Worm (Caenorhabditis elegans) whole organism, L1 larva: ENCODE data around the gene T08A11.1.

Experiments
- C04F5.9 ChIP-seq: sonication (generic microtip); optimal IDR thresholded peaks from 2 replicates; lab custom pipeline; 2016; ENCODE audit warnings: missing genetic modification characterization, missing compliant biosample characterization
- C16A3.4 ChIP-seq: fragments of 150-350 bp; optimal IDR thresholded peaks from 2 replicates; lab custom pipeline; 2014; ENCODE audit warnings: missing biosample characterization, missing genetic modification characterization
- C34B4.2 ChIP-seq: sonication (generic microtip); optimal IDR thresholded peaks from 2 replicates; lab custom pipeline; 2017; ENCODE audit warnings: mild to moderate bottlenecking, missing genetic modification characterization, missing compliant biosample characterization
- Y116A8C.19 ChIP-seq: sonication (generic microtip); optimal IDR thresholded peaks from 2 replicates; lab custom pipeline; 2016; ENCODE audit warnings: missing compliant biosample characterization, missing genetic modification characterization, borderline replicate concordance
- aha-1 ChIP-seq: fragments of 150-350 bp; optimal IDR thresholded peaks from 2 replicates; lab custom pipeline; 2014; ENCODE audit warnings: missing biosample characterization, missing genetic modification characterization
- alr-1 ChIP-seq: fragments of 200-800 bp; sonication (Bioruptor generic); optimal IDR thresholded peaks from 2 replicates; lab custom pipeline; 2018; ENCODE audit warnings: borderline replicate concordance, mild to moderate bottlenecking, missing genetic modification characterization, missing compliant biosample characterization
- ama-1 ChIP-seq: fragments of 150-350 bp; optimal IDR thresholded peaks from 2 replicates; lab custom pipeline; 2014
- blmp-1 ChIP-seq: fragments of 150-350 bp; optimal IDR thresholded peaks from 2 replicates; lab custom pipeline; 2014; ENCODE audit warnings: missing biosample characterization, missing genetic modification characterization
- ceh-8 ChIP-seq: fragments of 200-800 bp; sonication (Bioruptor generic); optimal IDR thresholded peaks from 2 replicates; lab custom pipeline; 2018; ENCODE audit warnings: mild to moderate bottlenecking, missing genetic modification characterization, moderate library complexity, missing compliant biosample characterization
- dpl-1 ChIP-seq, 3 experiments: fragments of 150-350 bp in 2 of 3; sonication (generic microtip) in 1 of 3; optimal IDR thresholded peaks; 2 replicates each; lab custom pipeline; 2014 to 2017; ENCODE audit warnings: missing biosample characterization in 3 of 3, missing genetic modification characterization in 3 of 3, missing genetic modification reagents in 3 of 3
- dsc-1 ChIP-seq: sonication (generic microtip); optimal IDR thresholded peaks from 2 replicates; lab custom pipeline; 2016; ENCODE audit warnings: mild to moderate bottlenecking, missing genetic modification characterization, missing compliant biosample characterization
- efl-1 ChIP-seq, 4 experiments: fragments of 150-350 bp; optimal IDR thresholded peaks in 3 of 4; peaks in 1 of 4; 1 replicate in 1 of 4; 2 replicates in 3 of 4; lab custom pipeline; 2014; ENCODE audit warnings: missing biosample characterization in 2 of 4, missing genetic modification characterization in 2 of 4, missing genetic modification reagents in 2 of 4
- efl-3 ChIP-seq: fragments of 200-800 bp; sonication (Bioruptor generic); optimal IDR thresholded peaks from 2 replicates; lab custom pipeline; 2018; ENCODE audit warnings: mild to moderate bottlenecking, missing genetic modification characterization, missing compliant biosample characterization
- egl-13 ChIP-seq: sonication (generic microtip); optimal IDR thresholded peaks from 2 replicates; lab custom pipeline; 2016; ENCODE audit warnings: missing genotype, missing genetic modification reagents, missing genetic modification characterization, missing compliant biosample characterization
- ets-5 ChIP-seq: fragments of 200-800 bp; sonication (Bioruptor generic); IDR thresholded peaks from 2 replicates; pipeline ENCODE4 v1.3.6; 2022; ENCODE audit warnings: missing genetic modification characterization, missing compliant biosample characterization
- fkh-10 ChIP-seq: sonication (generic microtip); optimal IDR thresholded peaks from 2 replicates; lab custom pipeline; 2017; ENCODE audit warnings: missing biosample characterization, missing genetic modification reagents, missing genetic modification characterization
- fkh-8 ChIP-seq: sonication (generic microtip); optimal IDR thresholded peaks from 2 replicates; lab custom pipeline; 2016; ENCODE audit warnings: mild to moderate bottlenecking, missing genetic modification characterization, missing compliant biosample characterization
- fos-1 ChIP-seq: fragments of 150-350 bp; optimal IDR thresholded peaks from 2 replicates; lab custom pipeline; 2014; ENCODE audit warnings: missing biosample characterization, missing genetic modification characterization
- hlh-4 ChIP-seq: sonication (generic microtip); optimal IDR thresholded peaks from 2 replicates; lab custom pipeline; 2016; ENCODE audit warnings: mild to moderate bottlenecking, missing genetic modification characterization, missing compliant biosample characterization
- hpl-2 ChIP-seq: fragments of 150-350 bp; optimal IDR thresholded peaks from 2 replicates; lab custom pipeline; 2014; ENCODE audit warnings: missing biosample characterization, missing genetic modification reagents, missing genetic modification characterization
- irx-1 ChIP-seq: sonication (generic microtip); optimal IDR thresholded peaks from 2 replicates; lab custom pipeline; 2016; ENCODE audit warnings: missing genetic modification characterization, missing compliant biosample characterization
- isw-1 ChIP-seq: fragments of 200-800 bp; sonication (Bioruptor generic); IDR thresholded peaks from 2 replicates; pipeline ENCODE4 v1.3.6; 2022; ENCODE audit warnings: missing genetic modification characterization, missing compliant biosample characterization
- jun-1 ChIP-seq: fragments of 150-350 bp; optimal IDR thresholded peaks from 2 replicates; lab custom pipeline; 2014; ENCODE audit warnings: missing biosample characterization, missing genetic modification reagents, missing genetic modification characterization
- lin-13 ChIP-seq: fragments of 150-350 bp; optimal IDR thresholded peaks from 2 replicates; lab custom pipeline; 2014; ENCODE audit warnings: missing biosample characterization, missing genetic modification reagents, missing genetic modification characterization
- lin-15B ChIP-seq: fragments of 150-350 bp; sonication (generic microtip); optimal IDR thresholded peaks from 3 replicates; lab custom pipeline; 2014; ENCODE audit warnings: missing biosample characterization, missing genetic modification characterization
- lin-35 ChIP-seq, 2 experiments: fragments of 150-350 bp; optimal IDR thresholded peaks; 2 replicates each; lab custom pipeline; 2014; ENCODE audit warnings: missing biosample characterization in 2 of 2, missing genetic modification characterization in 2 of 2, missing genetic modification reagents in 2 of 2
- lin-39 ChIP-seq: fragments of 150-350 bp; optimal IDR thresholded peaks from 2 replicates; lab custom pipeline; 2014; ENCODE audit warnings: missing biosample characterization, missing genetic modification reagents, missing genetic modification characterization
- lir-3 ChIP-seq: sonication (generic microtip); optimal IDR thresholded peaks from 2 replicates; lab custom pipeline; 2016; ENCODE audit warnings: mild to moderate bottlenecking, missing genetic modification characterization, moderate library complexity, missing compliant biosample characterization; ENCODE audit not compliant: poor library complexity
- mab-9 ChIP-seq: fragments of 200-800 bp; sonication (Bioruptor generic); IDR thresholded peaks from 2 replicates; pipeline ENCODE4 v1.3.6; 2022; ENCODE audit warnings: missing genetic modification reagents, missing genetic modification characterization, missing compliant biosample characterization
- mep-1 ChIP-seq: fragments of 150-350 bp; optimal IDR thresholded peaks from 2 replicates; lab custom pipeline; 2014; ENCODE audit warnings: missing biosample characterization, missing genetic modification characterization
- nhr-11 ChIP-seq: fragments of 150-350 bp; optimal IDR thresholded peaks from 2 replicates; lab custom pipeline; 2014; ENCODE audit warnings: missing biosample characterization, missing genetic modification characterization
- nhr-12 ChIP-seq: sonication (generic microtip); optimal IDR thresholded peaks from 2 replicates; lab custom pipeline; 2017; ENCODE audit warnings: missing biosample characterization, missing genetic modification characterization
- nhr-19 ChIP-seq: fragments of 200-800 bp; sonication (Bioruptor generic); conservative IDR thresholded peaks from 2 replicates; pipeline ENCODE4 v1.3.6; 2022; ENCODE audit warnings: missing genetic modification characterization, missing compliant biosample characterization
- nhr-20 ChIP-seq: sonication (generic microtip); optimal IDR thresholded peaks from 2 replicates; lab custom pipeline; 2016; ENCODE audit warnings: mild to moderate bottlenecking, missing genetic modification characterization, missing compliant biosample characterization
- nhr-28 ChIP-seq: fragments of 150-350 bp; optimal IDR thresholded peaks from 2 replicates; lab custom pipeline; 2014; ENCODE audit warnings: missing biosample characterization, missing genetic modification characterization
- nhr-71 ChIP-seq: sonication (generic microtip); optimal IDR thresholded peaks from 2 replicates; lab custom pipeline; 2016; ENCODE audit warnings: mild to moderate bottlenecking, missing genetic modification characterization, moderate library complexity, missing compliant biosample characterization
- nhr-76 ChIP-seq: sonication (generic microtip); optimal IDR thresholded peaks from 2 replicates; lab custom pipeline; 2017; ENCODE audit warnings: missing biosample characterization, missing genetic modification characterization
- nhr-84 ChIP-seq: sonication (generic microtip); optimal IDR thresholded peaks from 2 replicates; lab custom pipeline; 2017; ENCODE audit warnings: missing biosample characterization, missing genetic modification characterization
- nhr-85 ChIP-seq: sonication (generic microtip); peaks from one replicate; lab custom pipeline; 2016; ENCODE audit warnings: missing genetic modification characterization, inconsistent platforms, missing compliant biosample characterization
- nhr-90 ChIP-seq: sonication (generic microtip); optimal IDR thresholded peaks from 2 replicates; lab custom pipeline; 2016; ENCODE audit warnings: mild to moderate bottlenecking, missing genetic modification characterization, missing compliant biosample characterization; ENCODE audit not compliant: poor library complexity
- pax-3 ChIP-seq: fragments of 200-800 bp; sonication (Bioruptor generic); optimal IDR thresholded peaks from 2 replicates; lab custom pipeline; 2018; ENCODE audit warnings: mild to moderate bottlenecking, missing genetic modification characterization, moderate library complexity, missing compliant biosample characterization
- pqm-1 ChIP-seq: sonication (generic microtip); optimal IDR thresholded peaks from 3 replicates; lab custom pipeline; 2017; ENCODE audit warnings: missing biosample characterization, missing genetic modification characterization
- rnt-1 ChIP-seq: sonication (generic microtip); optimal IDR thresholded peaks from 2 replicates; lab custom pipeline; 2016; ENCODE audit warnings: mild to moderate bottlenecking, missing genetic modification characterization, moderate library complexity, missing compliant biosample characterization
- skn-1 ChIP-seq: fragments of 150-350 bp; optimal IDR thresholded peaks from 2 replicates; lab custom pipeline; 2014; ENCODE audit warnings: missing biosample characterization, missing genetic modification characterization
- snu-23 ChIP-seq: sonication (generic microtip); optimal IDR thresholded peaks from 2 replicates; lab custom pipeline; 2016; ENCODE audit warnings: missing genetic modification characterization, missing compliant biosample characterization
- sptf-1 ChIP-seq: fragments of 150-350 bp; optimal IDR thresholded peaks from 2 replicates; lab custom pipeline; 2014; ENCODE audit warnings: missing biosample characterization, missing genetic modification characterization
- tlp-1 ChIP-seq: fragments of 150-350 bp; optimal IDR thresholded peaks from 2 replicates; lab custom pipeline; 2014; ENCODE audit warnings: missing biosample characterization, missing genetic modification characterization
- unc-130 ChIP-seq: fragments of 150-350 bp; optimal IDR thresholded peaks from 2 replicates; lab custom pipeline; 2017; ENCODE audit warnings: missing biosample characterization, missing genetic modification characterization, inconsistent platforms
- unc-30 ChIP-seq: sonication (generic microtip); optimal IDR thresholded peaks from 2 replicates; lab custom pipeline; 2017; ENCODE audit warnings: missing biosample characterization, missing genetic modification characterization
- vab-15 ChIP-seq: sonication (generic microtip); optimal IDR thresholded peaks from 2 replicates; lab custom pipeline; 2017; ENCODE audit warnings: missing genotype, mild to moderate bottlenecking, missing genetic modification characterization, missing compliant biosample characterization
- xbp-1 ChIP-seq: sonication (generic microtip); optimal IDR thresholded peaks from 2 replicates; lab custom pipeline; 2016; ENCODE audit warnings: missing genetic modification characterization, missing compliant biosample characterization
- zag-1 ChIP-seq: fragments of 150-350 bp; optimal IDR thresholded peaks from 2 replicates; lab custom pipeline; 2014; ENCODE audit warnings: missing biosample characterization, missing genetic modification characterization
- ztf-11 ChIP-seq, 2 experiments: sonication (generic microtip); optimal IDR thresholded peaks; 2 replicates each; lab custom pipeline; 2016 to 2017; ENCODE audit warnings: missing genetic modification characterization in 2 of 2, missing biosample characterization in 1 of 2, missing compliant biosample characterization in 1 of 2
- ztf-4 ChIP-seq: fragments of 150-350 bp; optimal IDR thresholded peaks from 2 replicates; lab custom pipeline; 2014; ENCODE audit warnings: missing biosample characterization, missing genetic modification characterization

The T08A11.1 gene

ce11 chrIII:4291216-4291691 is 28.3 kb upstream of the T08A11.1 start, which contains the start of gene mcm-5 (continued):
- TF ChIP-seq rnt-1 (tag; lab: Kevin White, UChicago) (no peak), nhr-71 (tag; lab: Kevin White, UChicago) (peak; percentile 46), nhr-11 (tag; lab: Kevin White, UChicago) (no peak), nhr-76 (tag; lab: Kevin White, UChicago) (no peak), nhr-20 (tag; lab: Kevin White, UChicago) (peak; percentile 34), lin-35 (GFP tag; optimal IDR thresholded peaks at IDR 0.05; lab: Kevin White, UChicago) (peak; percentile 82 to 89), lin-13 (GFP tag; lab: Kevin White, UChicago) (no peak), efl-1 (optimal IDR thresholded peaks at IDR 0.05; lab: Kevin White, UChicago) (peak; percentile 73 to 81), efl-1 (GFP tag; optimal IDR thresholded peaks at IDR 0.05 in 1 of 2; lab: Kevin White, UChicago) (peak; percentile 88 to 98), fkh-10 (no peak), jun-1 (tag; lab: Kevin White, UChicago) (no peak), ama-1 (no peak), lin-15B (tag; lab: Kevin White, UChicago) (peak; percentile 3), nhr-12 (no peak), ztf-11 (tag; optimal IDR thresholded peaks at IDR 0.05; lab: Kevin White, UChicago) (no peak), snu-23 (peak; percentile 65), hlh-4 (tag; lab: Kevin White, UChicago) (no peak), skn-1 (tag; lab: Kevin White, UChicago) (peak; percentile 49), blmp-1 (peak; percentile 52), mep-1 (peak; percentile 66), nhr-85 (peak; percentile 65), isw-1 (no peak), unc-130 (tag; lab: Kevin White, UChicago) (peak; percentile 77), unc-30 (tag; lab: Kevin White, UChicago) (no peak), Y116A8C.19 (tag; lab: Kevin White, UChicago) (no peak), irx-1 (tag; lab: Kevin White, UChicago) (no peak), sptf-1 (tag; lab: Kevin White, UChicago) (no peak), lin-39 (tag; lab: Kevin White, UChicago) (no peak), alr-1 (tag; lab: Kevin White, UChicago) (no peak), vab-15 (tag; lab: Kevin White, UChicago) (no peak), efl-3 (GFP tag; lab: Kevin White, UChicago) (no peak), pax-3 (tag; lab: Kevin White, UChicago) (no peak), fkh-8 (no peak), nhr-84 (tag; lab: Kevin White, UChicago) (no peak), xbp-1 (peak; percentile 42), fos-1 (tag; lab: Kevin White, UChicago) (no peak), hpl-2 (GFP tag; lab: Kevin White, UChicago) (no peak), ceh-8 (GFP tag; lab: Kevin White, UChicago) (no peak), C16A3.4 (tag; lab: Kevin White, UChicago) (peak; percentile 36), nhr-90 (tag; lab: Kevin White, UChicago) (peak; percentile 28), C34B4.2 (tag; lab: Kevin White, UChicago) (no peak), aha-1 (tag; lab: Kevin White, UChicago) (no peak), nhr-19 (0 out of 2 replicates have a peak, but pooled peaks have one; percentile 16), egl-13 (tag; lab: Kevin White, UChicago) (no peak), ztf-4 (tag; lab: Kevin White, UChicago) (no peak), mab-9 (GFP tag; lab: Robert Waterston, UW) (no peak), dsc-1 (no peak), dpl-1 (GFP tag; optimal IDR thresholded peaks at IDR 0.05; lab: Kevin White, UChicago) (peak; percentile 84 to 91 (median 86)), C04F5.9 (tag; lab: Kevin White, UChicago) (no peak), ets-5 (GFP tag; lab: Robert Waterston, UW) (no peak), pqm-1 (no peak), lir-3 (tag; lab: Kevin White, UChicago) (no peak), zag-1 (tag; lab: Kevin White, UChicago) (no peak), tlp-1 (tag; lab: Kevin White, UChicago) (no peak), nhr-28 (tag; lab: Kevin White, UChicago) (no peak)
